Fruit fly (Drosophila melanogaster) whole organism, embryonic: ENCODE measurements around the gene Syt1.

Source experiments
- BEAF-32 ChIP-seq: fragments of 200-800 bp; sonication (Bioruptor generic); optimal IDR thresholded peaks from 3 replicates; lab custom pipeline; 2017; ENCODE audit warnings: missing biosample characterization, missing genetic modification characterization, mild to moderate bottlenecking, moderate library complexity, missing genetic modification reagents
- CG12391 ChIP-seq: fragments of 200-800 bp; sonication (Bioruptor generic); optimal IDR thresholded peaks from 3 replicates; lab custom pipeline; 2018; ENCODE audit warnings: missing biosample characterization, mild to moderate bottlenecking, missing genetic modification characterization, moderate library complexity
- CG1647 ChIP-seq: fragments of 200-800 bp; sonication (Bioruptor generic); optimal IDR thresholded peaks from 3 replicates; lab custom pipeline; 2016; ENCODE audit warnings: missing biosample characterization, missing genetic modification characterization
- CG6689 ChIP-seq: fragments of 200-800 bp; sonication (Bioruptor generic); IDR thresholded peaks from 2 replicates; pipeline ENCODE4 v1.3.6; 2022; ENCODE audit warnings: missing biosample characterization, missing genetic modification characterization
- Kr ChIP-seq: fragments of 200-800 bp; sonication (Bioruptor generic); optimal IDR thresholded peaks from 2 replicates; lab custom pipeline; 2017; ENCODE audit warnings: missing biosample characterization, mild to moderate bottlenecking, missing genetic modification characterization
- Ravus ChIP-seq: fragments of 200-800 bp; sonication (Bioruptor generic); IDR thresholded peaks from 2 replicates; pipeline ENCODE4 v1.3.6; 2022; ENCODE audit warnings: missing biosample characterization, missing genetic modification characterization
- fd102C ChIP-seq: fragments of 200-800 bp; sonication (Bioruptor generic); optimal IDR thresholded peaks from 2 replicates; lab custom pipeline; 2018; ENCODE audit warnings: missing biosample characterization, mild to moderate bottlenecking, missing genetic modification characterization, moderate library complexity
- zf30C ChIP-seq: fragments of 200-800 bp; sonication (Bioruptor generic); optimal IDR thresholded peaks from 3 replicates; lab custom pipeline; 2018; ENCODE audit warnings: missing biosample characterization, mild to moderate bottlenecking, missing genetic modification characterization

DNA sequence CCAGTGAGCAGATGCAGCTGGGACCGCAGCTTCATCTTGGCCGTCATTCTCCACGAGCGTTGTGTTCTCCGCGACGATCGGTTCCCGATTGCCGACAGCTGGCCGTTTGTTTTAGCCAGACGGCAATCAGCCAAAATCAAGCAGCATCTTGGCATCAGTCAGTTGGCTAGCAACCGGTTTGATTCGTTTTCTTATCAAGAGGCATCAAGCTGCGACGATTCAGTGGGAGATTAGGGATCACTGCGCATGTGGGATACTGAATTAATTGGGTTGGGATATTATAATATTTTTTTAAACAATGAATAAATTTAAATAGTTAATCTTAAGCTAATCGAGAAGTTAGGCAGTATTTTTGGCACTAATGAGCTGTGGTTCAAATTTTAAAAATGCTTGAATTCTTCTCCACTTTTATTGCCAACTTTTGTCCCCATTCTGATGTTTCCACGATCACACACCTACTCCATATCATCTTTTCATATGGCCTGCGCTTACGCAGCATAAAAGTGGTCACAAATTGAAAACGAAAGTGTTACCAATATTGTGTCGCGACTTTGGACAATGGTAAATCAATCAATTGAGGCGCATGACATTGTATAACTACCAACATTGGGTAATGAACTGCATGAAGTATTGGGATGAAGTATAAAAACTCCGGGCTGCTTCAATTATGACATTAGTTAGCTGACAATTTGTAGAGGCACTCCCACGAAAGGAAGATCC, 38.1 kb upstream of the Syt1 start, which contains the start of the genes CG3119 and Cpr23B:
- TF ChIP-seq Kr (GFP tag; lab: Kevin White, UChicago) = no peak
- no peak for TF ChIP-seq CG6689
- TF ChIP-seq fd102C = no peak
- no peak for TF ChIP-seq zf30C (GFP tag; lab: Kevin White, UChicago)
- no peak for TF ChIP-seq BEAF-32 (GFP tag; lab: Kevin White, UChicago)
- TF ChIP-seq CG12391 (tag; lab: Kevin White, UChicago) = no peak
- no peak for TF ChIP-seq Ravus (GFP tag; lab: Robert Waterston, UW)
- TF ChIP-seq CG1647 (GFP tag; lab: Kevin White, UChicago) = no peak
